Fruit fly (Drosophila melanogaster) whole organism, embryonic: ENCODE results near the gene mwh.

ENCODE experiments used
- Bgb ChIP-seq: fragments of 200-800 bp; sonication (Bioruptor generic); IDR thresholded peaks from 2 replicates; pipeline ENCODE4 v1.3.6; 2022; ENCODE audit warnings: missing biosample characterization, missing genetic modification characterization; ENCODE audit not compliant: partially characterized antibody
- BtbVII ChIP-seq: fragments of 200-800 bp; sonication (Bioruptor generic); optimal IDR thresholded peaks from 3 replicates; lab custom pipeline; 2017; ENCODE audit warnings: missing biosample characterization, mild to moderate bottlenecking, missing genetic modification characterization
- C15 ChIP-seq: fragments of 200-800 bp; sonication (Bioruptor generic); IDR thresholded peaks from 3 replicates; pipeline ENCODE4 v1.3.6; 2022; ENCODE audit warnings: missing biosample characterization, missing genetic modification characterization
- CG10267 ChIP-seq: fragments of 200-800 bp; sonication (Bioruptor generic); optimal IDR thresholded peaks from 2 replicates; lab custom pipeline; 2018; ENCODE audit warnings: missing biosample characterization, mild to moderate bottlenecking, missing genetic modification characterization, moderate library complexity
- CG1529 ChIP-seq: fragments of 200-800 bp; sonication (Bioruptor generic); optimal IDR thresholded peaks from 3 replicates; lab custom pipeline; 2018; ENCODE audit warnings: missing biosample characterization, missing genetic modification characterization
- CG15479 ChIP-seq: fragments of 200-800 bp; sonication (Bioruptor generic); optimal IDR thresholded peaks from 3 replicates; lab custom pipeline; 2019; ENCODE audit warnings: missing biosample characterization, mild to moderate bottlenecking, missing genetic modification characterization, moderate library complexity
- CG1602 ChIP-seq: fragments of 200-800 bp; sonication (Bioruptor generic); optimal IDR thresholded peaks from 3 replicates; lab custom pipeline; 2016; ENCODE audit warnings: missing biosample characterization, missing genetic modification characterization
- CG16815 ChIP-seq: fragments of 200-800 bp; sonication (Bioruptor generic); optimal IDR thresholded peaks from 3 replicates; lab custom pipeline; 2017; ENCODE audit warnings: missing biosample characterization, mild to moderate bottlenecking, missing genetic modification characterization
- CG17361 ChIP-seq: fragments of 200-800 bp; sonication (Bioruptor generic); IDR thresholded peaks from 3 replicates; pipeline ENCODE4 v1.3.6; 2022; ENCODE audit warnings: missing biosample characterization, missing genetic modification characterization
- CG1792 ChIP-seq: fragments of 200-800 bp; sonication (Bioruptor generic); optimal IDR thresholded peaks from 2 replicates; lab custom pipeline; 2016; ENCODE audit warnings: missing biosample characterization, missing genetic modification characterization
- CG2120 ChIP-seq: fragments of 200-800 bp; sonication (Bioruptor generic); optimal IDR thresholded peaks from 3 replicates; lab custom pipeline; 2016; ENCODE audit warnings: missing biosample characterization, missing genetic modification characterization
- CG3065 ChIP-seq: fragments of 200-800 bp; sonication (Bioruptor generic); optimal IDR thresholded peaks from 2 replicates; lab custom pipeline; 2016; ENCODE audit warnings: missing biosample characterization, missing genetic modification characterization
- CG3726 ChIP-seq: fragments of 200-800 bp; sonication (Bioruptor generic); IDR thresholded peaks from 3 replicates; pipeline ENCODE4, ENCODE4 v1.3.6; 2022; ENCODE audit warnings: missing biosample characterization, missing genetic modification characterization
- CG3847 ChIP-seq: fragments of 200-800 bp; sonication (Bioruptor generic); IDR thresholded peaks from 2 replicates; pipeline ENCODE4 v1.3.6; 2022; ENCODE audit warnings: missing biosample characterization, missing genetic modification characterization
- CG4707 ChIP-seq: fragments of 200-800 bp; sonication (Bioruptor generic); optimal IDR thresholded peaks from 2 replicates; lab custom pipeline; 2018; ENCODE audit warnings: missing biosample characterization, mild to moderate bottlenecking, missing genetic modification characterization, moderate library complexity
- CG7928 ChIP-seq: fragments of 200-800 bp; sonication (Bioruptor generic); optimal IDR thresholded peaks from 2 replicates; lab custom pipeline; 2017; ENCODE audit warnings: missing biosample characterization, mild to moderate bottlenecking, missing genetic modification characterization
- CG8089 ChIP-seq: fragments of 200-800 bp; sonication (Bioruptor generic); optimal IDR thresholded peaks from 3 replicates; lab custom pipeline; 2016; ENCODE audit warnings: missing biosample characterization, missing genetic modification characterization
- CG8359 ChIP-seq: fragments of 200-800 bp; sonication (Bioruptor generic); optimal IDR thresholded peaks from 2 replicates; lab custom pipeline; 2017; ENCODE audit warnings: missing biosample characterization, mild to moderate bottlenecking, missing genetic modification characterization, borderline replicate concordance
- CG8944 ChIP-seq: fragments of 200-800 bp; sonication (Bioruptor generic); optimal IDR thresholded peaks from 3 replicates; lab custom pipeline; 2016; ENCODE audit warnings: missing biosample characterization, missing genetic modification characterization
- CG9215 ChIP-seq: fragments of 200-800 bp; sonication (Bioruptor generic); IDR thresholded peaks from 2 replicates; pipeline ENCODE4 v1.3.6; 2022; ENCODE audit warnings: missing biosample characterization, missing genetic modification characterization
- CG9609 ChIP-seq: fragments of 200-800 bp; sonication (Bioruptor generic); optimal IDR thresholded peaks from 3 replicates; lab custom pipeline; 2016; ENCODE audit warnings: missing biosample characterization, missing genetic modification characterization
- CG9797 ChIP-seq: fragments of 200-800 bp; sonication (Bioruptor generic); optimal IDR thresholded peaks from 3 replicates; lab custom pipeline; 2018; ENCODE audit warnings: missing biosample characterization, mild to moderate bottlenecking, missing genetic modification characterization
- Dad ChIP-seq: fragments of 200-800 bp; sonication (Bioruptor generic); optimal IDR thresholded peaks from 3 replicates; lab custom pipeline; 2016; ENCODE audit warnings: missing biosample characterization, missing genetic modification characterization
- Deaf1 ChIP-seq: fragments of 200-800 bp; optimal IDR thresholded peaks from 3 replicates; lab custom pipeline; 2019; ENCODE audit warnings: missing biosample characterization, mild to moderate bottlenecking, missing genetic modification characterization, moderate library complexity
- Fer3 ChIP-seq: fragments of 200-800 bp; sonication (Bioruptor generic); optimal IDR thresholded peaks from 2 replicates; lab custom pipeline; 2018; ENCODE audit warnings: missing biosample characterization, mild to moderate bottlenecking, missing genetic modification characterization, moderate library complexity
- Hey ChIP-seq: fragments of 200-800 bp; sonication (Bioruptor generic); optimal IDR thresholded peaks from 3 replicates; lab custom pipeline; 2018; ENCODE audit warnings: missing biosample characterization, mild to moderate bottlenecking, missing genetic modification characterization
- Hsf ChIP-seq: fragments of 200-800 bp; sonication (Bioruptor generic); optimal IDR thresholded peaks from 3 replicates; lab custom pipeline; 2016; ENCODE audit warnings: missing biosample characterization, missing genetic modification characterization
- Kr ChIP-seq: fragments of 200-800 bp; sonication (Bioruptor generic); optimal IDR thresholded peaks from 2 replicates; lab custom pipeline; 2017; ENCODE audit warnings: missing biosample characterization, mild to moderate bottlenecking, missing genetic modification characterization
- Max ChIP-seq: fragments of 200-800 bp; sonication (Bioruptor generic); optimal IDR thresholded peaks from 2 replicates; lab custom pipeline; 2016; ENCODE audit warnings: missing biosample characterization, mild to moderate bottlenecking, missing genetic modification characterization
- Sin3A ChIP-seq: fragments of >200 bp; optimal IDR thresholded peaks from 2 replicates; lab custom pipeline; 2018
- Six4 ChIP-seq: fragments of 200-800 bp; sonication (Bioruptor generic); optimal IDR thresholded peaks from 2 replicates; lab custom pipeline; 2016; ENCODE audit warnings: missing biosample characterization, missing genetic modification characterization
- Sox100B ChIP-seq: fragments of 200-800 bp; sonication (Bioruptor generic); optimal IDR thresholded peaks from 3 replicates; lab custom pipeline; 2018; ENCODE audit warnings: missing biosample characterization, mild to moderate bottlenecking, missing genetic modification characterization
- Sry-δ ChIP-seq: fragments of 200-800 bp; sonication (Bioruptor generic); optimal IDR thresholded peaks from 2 replicates; lab custom pipeline; 2016; ENCODE audit warnings: missing biosample characterization, missing genetic modification characterization
- Xbp1 ChIP-seq: fragments of 200-800 bp; sonication (Bioruptor generic); optimal IDR thresholded peaks from 3 replicates; lab custom pipeline; 2016; ENCODE audit warnings: missing biosample characterization, mild to moderate bottlenecking, missing genetic modification characterization
- Xrp1 ChIP-seq: fragments of 200-800 bp; sonication (Bioruptor generic); IDR thresholded peaks from 2 replicates; pipeline ENCODE4 v1.3.6; 2022; ENCODE audit warnings: missing biosample characterization, missing genetic modification characterization
- ac ChIP-seq: fragments of 200-800 bp; sonication (Bioruptor generic); optimal IDR thresholded peaks from 3 replicates; lab custom pipeline; 2017; ENCODE audit warnings: missing biosample characterization, mild to moderate bottlenecking, missing genetic modification characterization
- ara ChIP-seq: fragments of 200-800 bp; sonication (Bioruptor generic); IDR thresholded peaks from 2 replicates; pipeline ENCODE4 v1.3.6; 2022; ENCODE audit warnings: missing biosample characterization, missing genetic modification characterization
- fd102C ChIP-seq: fragments of 200-800 bp; sonication (Bioruptor generic); optimal IDR thresholded peaks from 2 replicates; lab custom pipeline; 2018; ENCODE audit warnings: missing biosample characterization, mild to moderate bottlenecking, missing genetic modification characterization, moderate library complexity
- fd64A ChIP-seq: fragments of 200-800 bp; sonication (Bioruptor generic); optimal IDR thresholded peaks from 3 replicates; lab custom pipeline; 2018; ENCODE audit warnings: missing biosample characterization, mild to moderate bottlenecking, missing genetic modification characterization
- gfzf ChIP-seq: fragments of 200-800 bp; sonication (Bioruptor generic); optimal IDR thresholded peaks from 2 replicates; lab custom pipeline; 2016; ENCODE audit warnings: missing biosample characterization, mild to moderate bottlenecking, missing genetic modification characterization, moderate library complexity
- h ChIP-seq: fragments of >200 bp; optimal IDR thresholded peaks from 2 replicates; lab custom pipeline; 2017
- luna ChIP-seq: fragments of 200-800 bp; sonication (Bioruptor generic); optimal IDR thresholded peaks from 2 replicates; lab custom pipeline; 2016; ENCODE audit warnings: missing biosample characterization, missing genetic modification characterization
- phol ChIP-seq: fragments of 200-800 bp; sonication (Bioruptor generic); optimal IDR thresholded peaks from 3 replicates; lab custom pipeline; 2018; ENCODE audit warnings: missing biosample characterization, mild to moderate bottlenecking, missing genetic modification characterization, moderate library complexity
- pzg ChIP-seq: fragments of 200-800 bp; sonication (Bioruptor generic); optimal IDR thresholded peaks from 3 replicates; lab custom pipeline; 2018; ENCODE audit warnings: missing biosample characterization, mild to moderate bottlenecking, missing genetic modification characterization, moderate library complexity
- shn ChIP-seq: fragments of 200-800 bp; sonication (Bioruptor generic); optimal IDR thresholded peaks from 3 replicates; lab custom pipeline; 2016; ENCODE audit warnings: missing biosample characterization, missing genetic modification characterization
- sim ChIP-seq: fragments of 200-800 bp; sonication (Bioruptor generic); IDR thresholded peaks from 2 replicates; pipeline ENCODE4 v1.3.6; 2022; ENCODE audit warnings: missing biosample characterization, missing genetic modification characterization
- slou ChIP-seq: fragments of 200-800 bp; sonication (Bioruptor generic); optimal IDR thresholded peaks from 3 replicates; lab custom pipeline; 2016; ENCODE audit warnings: missing biosample characterization, missing genetic modification characterization
- twi ChIP-seq: fragments of 200-800 bp; optimal IDR thresholded peaks from 2 replicates; lab custom pipeline; 2019; ENCODE audit warnings: missing biosample characterization, mild to moderate bottlenecking, missing genetic modification characterization, moderate library complexity
- unpg ChIP-seq: fragments of 200-800 bp; sonication (Bioruptor generic); optimal IDR thresholded peaks from 3 replicates; lab custom pipeline; 2018; ENCODE audit warnings: missing biosample characterization, mild to moderate bottlenecking, missing genetic modification characterization, moderate library complexity
- vnd ChIP-seq: fragments of 200-800 bp; sonication (Bioruptor generic); IDR thresholded peaks from 3 replicates; pipeline ENCODE4 v1.3.6; 2022; ENCODE audit warnings: missing biosample characterization, missing genetic modification characterization; ENCODE audit not compliant: partially characterized antibody
- wdn ChIP-seq: fragments of 200-800 bp; sonication (Bioruptor generic); IDR thresholded peaks from 2 replicates; pipeline ENCODE4 v1.3.6; 2022; ENCODE audit warnings: missing biosample characterization, missing genetic modification characterization
- wor ChIP-seq: fragments of 200-800 bp; sonication (Bioruptor generic); IDR thresholded peaks from 2 replicates; pipeline ENCODE4 v1.3.6; 2022; ENCODE audit warnings: missing biosample characterization, missing genetic modification characterization
- zfh1 ChIP-seq: fragments of 200-800 bp; sonication (Bioruptor generic); IDR thresholded peaks from 3 replicates; pipeline ENCODE4 v1.3.6; 2022; ENCODE audit warnings: missing biosample characterization, missing genetic modification characterization

Gene mwh

DNA sequence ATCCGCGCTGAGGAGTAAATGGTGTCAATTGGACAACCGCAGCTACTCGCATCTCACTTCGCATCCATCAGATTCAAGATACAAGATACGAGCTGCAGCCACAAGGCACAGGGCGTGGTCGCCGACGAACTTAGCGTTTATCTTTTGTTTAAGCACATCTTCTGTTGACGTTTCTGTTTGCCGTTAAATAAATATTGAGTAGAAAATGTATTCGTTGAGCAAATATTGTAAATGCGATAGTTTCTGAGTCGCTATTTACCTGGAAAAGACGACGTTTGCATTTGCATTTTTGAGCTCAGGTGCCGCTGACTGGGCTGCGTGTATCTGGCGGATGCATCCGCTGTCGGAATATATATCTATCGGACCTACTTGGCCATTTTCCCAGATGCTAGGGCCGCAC, 34.3 kb upstream of the mwh start (continued):
- no peak for TF ChIP-seq CG16815
- peak; percentile 91 for TF ChIP-seq fd64A (GFP tag; lab: Kevin White, UChicago)
- TF ChIP-seq CG15479 (GFP tag; lab: Kevin White, UChicago): peak; percentile 69
- TF ChIP-seq CG9609 (GFP tag; lab: Kevin White, UChicago): no peak
- TF ChIP-seq Sry-δ (GFP tag; lab: Kevin White, UChicago): no peak
- TF ChIP-seq luna (GFP tag; lab: Kevin White, UChicago): no peak
- TF ChIP-seq pzg (GFP tag; lab: Kevin White, UChicago): no peak
- TF ChIP-seq Max (GFP tag; lab: Kevin White, UChicago): no peak
- peak; percentile 93 for TF ChIP-seq ac (GFP tag; lab: Kevin White, UChicago)
- peak; percentile 81 for TF ChIP-seq CG4707 (GFP tag; lab: Kevin White, UChicago)
- peak; percentile 75 for TF ChIP-seq CG8359 (GFP tag; lab: Kevin White, UChicago)
- no peak for TF ChIP-seq phol
- TF ChIP-seq Bgb (GFP tag; lab: Robert Waterston, UW): no peak
- TF ChIP-seq CG7928 (GFP tag; lab: Kevin White, UChicago): no peak
- TF ChIP-seq Xbp1 (GFP tag; lab: Kevin White, UChicago): no peak
- peak; percentile 50 for TF ChIP-seq Hey
- no peak for TF ChIP-seq wdn (GFP tag; lab: Robert Waterston, UW)
- no peak for TF ChIP-seq CG3726 (GFP tag; lab: Robert Waterston, UW)
- no peak for TF ChIP-seq CG9215 (GFP tag; lab: Robert Waterston, UW)
- TF ChIP-seq Deaf1 (tag; lab: Kevin White, UChicago): no peak
- peak; percentile 84 for TF ChIP-seq ara (GFP tag; lab: Robert Waterston, UW)
- peak; percentile 84 for TF ChIP-seq CG1529 (GFP tag; lab: Kevin White, UChicago)
- TF ChIP-seq BtbVII (GFP tag; lab: Kevin White, UChicago): no peak
- peak; percentile 79 for TF ChIP-seq Sox100B (GFP tag; lab: Kevin White, UChicago)
- TF ChIP-seq C15 (GFP tag; lab: Robert Waterston, UW): no peak
- no peak for TF ChIP-seq slou
- TF ChIP-seq Hsf (GFP tag; lab: Kevin White, UChicago): no peak
- peak; percentile 98 for TF ChIP-seq fd102C (GFP tag; lab: Kevin White, UChicago)
- peak; percentile 86 for TF ChIP-seq sim (GFP tag; lab: Robert Waterston, UW)
- TF ChIP-seq Xrp1: peak; percentile 79
- no peak for TF ChIP-seq CG8944 (GFP tag; lab: Kevin White, UChicago)
- peak; percentile 88 for TF ChIP-seq zfh1 (GFP tag; lab: Robert Waterston, UW)
- TF ChIP-seq Dad (GFP tag; lab: Kevin White, UChicago): no peak
- no peak for TF ChIP-seq CG1602
- no peak for TF ChIP-seq vnd (GFP tag; lab: Robert Waterston, UW)
- no peak for TF ChIP-seq CG10267
- TF ChIP-seq CG17361 (GFP tag; lab: Robert Waterston, UW): no peak
- no peak for TF ChIP-seq h
- no peak for TF ChIP-seq Sin3A (lab: Kevin White, UChicago)
- TF ChIP-seq shn: no peak
- peak; percentile 36 for TF ChIP-seq Fer3 (tag; lab: Kevin White, UChicago)
- TF ChIP-seq unpg (GFP tag; lab: Kevin White, UChicago): peak; percentile 65
- no peak for TF ChIP-seq CG3847
- TF ChIP-seq gfzf (GFP tag; lab: Kevin White, UChicago): no peak
- no peak for TF ChIP-seq CG3065 (GFP tag; lab: Kevin White, UChicago)
- peak; percentile 94 for TF ChIP-seq Kr
- peak; percentile 16 for TF ChIP-seq CG9797 (GFP tag; lab: Kevin White, UChicago)
- TF ChIP-seq CG8089 (GFP tag; lab: Kevin White, UChicago): peak; percentile 48
- TF ChIP-seq wor (GFP tag; lab: Robert Waterston, UW): no peak
- TF ChIP-seq CG2120 (GFP tag; lab: Kevin White, UChicago): no peak
- TF ChIP-seq twi (tag; lab: Kevin White, UChicago): no peak
- no peak for TF ChIP-seq Six4 (GFP tag; lab: Kevin White, UChicago)
- TF ChIP-seq CG1792: peak; percentile 38
